Fruit fly (Drosophila melanogaster): ENCODE data around the gene SLIRP1.

Gene SLIRP1

dm6 chrX:21319202-21319772, at the start of gene SLIRP1, which contains the start of gene anox (continued):
- TF ChIP-seq CG11456 (GFP tag; IDR thresholded peaks at IDR 0.05) (peak; percentile 79; the same call in 1 of the 3 replicates), cad (GFP tag; optimal IDR thresholded peaks at IDR 0.05) (no peak), scrt (GFP tag; optimal IDR thresholded peaks at IDR 0.05) (peak; percentile 79), NC2β (GFP tag; optimal IDR thresholded peaks at IDR 0.05) (peak; percentile 65), sc (optimal IDR thresholded peaks at IDR 0.05) (no peak), sc (GFP tag; optimal IDR thresholded peaks at IDR 0.05) (peak; percentile 72), Nf-YA (GFP tag; IDR thresholded peaks at IDR 0.05) (0 out of 2 replicates have a peak, but pooled peaks have one; percentile 40), CG11723 (GFP tag; optimal IDR thresholded peaks at IDR 0.05) (peak; percentile 56), NfI (GFP tag; optimal IDR thresholded peaks at IDR 0.05) (peak; percentile 85), pb (GFP tag; optimal IDR thresholded peaks at IDR 0.05) (peak; percentile 23), Mes4 (GFP tag; optimal IDR thresholded peaks at IDR 0.05) (peak; percentile 62), abd-A (tag; optimal IDR thresholded peaks at IDR 0.05) (no peak), NC2α (GFP tag; optimal IDR thresholded peaks at IDR 0.05) (peak; percentile 69), CG8281 (tag; optimal IDR thresholded peaks at IDR 0.05) (peak; percentile 69), ssp (GFP tag; IDR thresholded peaks at IDR 0.05) (peak; percentile 68), z (GFP tag; IDR thresholded peaks at IDR 0.05) (no peak), Usf (GFP tag; optimal IDR thresholded peaks at IDR 0.05) (peak; percentile 81), Xrp1 (GFP tag; IDR thresholded peaks at IDR 0.05) (peak; percentile 87), CG9727 (GFP tag; optimal IDR thresholded peaks at IDR 0.05) (peak; percentile 92), so (GFP tag; IDR thresholded peaks at IDR 0.05) (no peak; the same call in 2 of the 3 replicates), zen2 (GFP tag; IDR thresholded peaks at IDR 0.05; ENCODE audit: partially characterized antibody) (no peak), E2f2 (GFP tag; IDR thresholded peaks at IDR 0.05) (peak; percentile 74), CG14050 (GFP tag; IDR thresholded peaks at IDR 0.05) (peak; percentile 60; the same call in 2 of the 3 replicates), CG1832 (GFP tag; optimal IDR thresholded peaks at IDR 0.05) (no peak), grn (GFP tag; optimal IDR thresholded peaks at IDR 0.05) (peak; percentile 39), CG10366 (GFP tag; IDR thresholded peaks at IDR 0.05) (peak; percentile 77), pnt (GFP tag; optimal IDR thresholded peaks at IDR 0.05) (peak; percentile 60), Lpt (GFP tag; optimal IDR thresholded peaks at IDR 0.05) (no peak), Atf-2 (GFP tag; optimal IDR thresholded peaks at IDR 0.05) (peak; percentile 83), h (optimal IDR thresholded peaks at IDR 0.05) (no peak), stc (GFP tag; IDR thresholded peaks at IDR 0.05) (peak; percentile 58), MESR4 (GFP tag; optimal IDR thresholded peaks at IDR 0.05) (no peak), lilli (GFP tag; optimal IDR thresholded peaks at IDR 0.05) (peak; percentile 90), oc (tag; optimal IDR thresholded peaks at IDR 0.05) (peak; percentile 74), CG6854 (GFP tag; optimal IDR thresholded peaks at IDR 0.05) (peak; percentile 77), CG6683 (GFP tag; optimal IDR thresholded peaks at IDR 0.05) (peak; percentile 72), corto (GFP tag; optimal IDR thresholded peaks at IDR 0.05) (no peak), B-H1 (GFP tag; IDR thresholded peaks at IDR 0.05) (peak; percentile 56; the same call in 1 of the 3 replicates), tgo (GFP tag; IDR thresholded peaks at IDR 0.05) (peak; percentile 85), klu (GFP tag; IDR thresholded peaks at IDR 0.05) (peak; percentile 71), CG32767 (GFP tag; IDR thresholded peaks at IDR 0.05) (peak; percentile 81), yki (optimal IDR thresholded peaks at IDR 0.05) (no peak), hth (optimal IDR thresholded peaks at IDR 0.05) (no peak), Sry-δ (GFP tag; optimal IDR thresholded peaks at IDR 0.05) (peak; percentile 30), CG34376 (GFP tag; optimal IDR thresholded peaks at IDR 0.05) (peak; percentile 77), B-H2 (GFP tag; optimal IDR thresholded peaks at IDR 0.05) (peak; percentile 61), CG30020 (tag; optimal IDR thresholded peaks at IDR 0.05) (peak; percentile 70), CG6175 (GFP tag; IDR thresholded peaks at IDR 0.05) (no peak), CG17568 (GFP tag; optimal IDR thresholded peaks at IDR 0.05) (no peak), HmgZ (tag; optimal IDR thresholded peaks at IDR 0.05) (peak; percentile 88), CG17829 (tag; optimal IDR thresholded peaks at IDR 0.05) (peak; percentile 87), gcm2 (GFP tag; optimal IDR thresholded peaks at IDR 0.05) (peak; percentile 11), trem (tag; optimal IDR thresholded peaks at IDR 0.05) (peak; percentile 87)

All from whole organism, embryonic.